Worm (Caenorhabditis elegans) whole organism, young adult: Measurements from ENCODE around the gene bath-38.

ENCODE experiments used
- F33H1.4 ChIP-seq: fragments of 200-800 bp; sonication (Bioruptor generic); IDR thresholded peaks from 2 replicates; pipeline ENCODE4 v1.3.6; 2022; ENCODE audit warnings: missing genetic modification reagents, missing genetic modification characterization, missing compliant biosample characterization
- K12H6.12 ChIP-seq: fragments of 200-800 bp; sonication (Bioruptor generic); optimal IDR thresholded peaks from 2 replicates; lab custom pipeline; 2018; ENCODE audit warnings: mild to moderate bottlenecking, missing genetic modification characterization, missing compliant biosample characterization
- ZK185.1 ChIP-seq: sonication (generic microtip); optimal IDR thresholded peaks from 2 replicates; lab custom pipeline; 2016; ENCODE audit warnings: mild to moderate bottlenecking, missing genetic modification characterization, missing compliant biosample characterization; ENCODE audit not compliant: poor library complexity, severe bottlenecking
- ama-1 ChIP-seq, 3 experiments: fragments of 150-350 bp in 1 of 3; sonication (generic microtip) in 2 of 3; optimal IDR thresholded peaks; 2 replicates each; lab custom pipeline; 2014 to 2018; ENCODE audit warnings: missing biosample characterization in 2 of 3, missing genetic modification characterization in 2 of 3, missing genetic modification reagents in 2 of 3
- dpl-1 ChIP-seq: fragments of 150-350 bp; optimal IDR thresholded peaks from 2 replicates; lab custom pipeline; 2014; ENCODE audit warnings: missing biosample characterization, missing genetic modification reagents, missing genetic modification characterization
- fkh-3 ChIP-seq: sonication (generic microtip); optimal IDR thresholded peaks from 2 replicates; lab custom pipeline; 2016; ENCODE audit warnings: mild to moderate bottlenecking, missing genetic modification characterization, missing compliant biosample characterization
- him-1 ChIP-seq: sonication (generic microtip); optimal IDR thresholded peaks from 2 replicates; lab custom pipeline; 2016; ENCODE audit warnings: missing genotype, missing genetic modification reagents, missing genetic modification characterization, missing compliant biosample characterization
- let-607 ChIP-seq, 2 experiments: fragments of 200-800 bp in 1 of 2; sonication (Bioruptor generic) in 1 of 2; sonication (generic microtip) in 1 of 2; optimal IDR thresholded peaks; 2 replicates each; lab custom pipeline; 2016 to 2018; ENCODE audit warnings: mild to moderate bottlenecking in 2 of 2, missing compliant biosample characterization in 2 of 2, missing genetic modification characterization in 2 of 2, moderate library complexity in 2 of 2, missing genotype in 1 of 2
- lin-35 ChIP-seq, 3 experiments: fragments of 150-350 bp in 2 of 3; sonication (generic microtip) in 1 of 3; optimal IDR thresholded peaks; 2 replicates each; lab custom pipeline; 2014 to 2018; ENCODE audit warnings: missing biosample characterization in 3 of 3, missing genetic modification characterization in 3 of 3, missing genetic modification reagents in 3 of 3
- snpc-4 ChIP-seq, 5 experiments: fragments of 150-350 bp in 1 of 5; sonication (generic microtip) in 4 of 5; optimal IDR thresholded peaks; 2 replicates each; lab custom pipeline; 2014 to 2018; ENCODE audit warnings: missing genetic modification characterization in 5 of 5, missing biosample characterization in 3 of 5, antibody characterized with exemption in 2 of 5, mild to moderate bottlenecking in 2 of 5, missing compliant biosample characterization in 2 of 5, missing genotype in 2 of 5, moderate library complexity in 2 of 5, missing genetic modification reagents in 1 of 5
- tbp1 ChIP-seq: fragments of 200-800 bp; sonication (Bioruptor generic); optimal IDR thresholded peaks from 2 replicates; lab custom pipeline; 2018; ENCODE audit warnings: mild to moderate bottlenecking, missing genetic modification characterization, missing compliant biosample characterization
- unc-62 ChIP-seq: fragments of 150-350 bp; optimal IDR thresholded peaks from 2 replicates; lab custom pipeline; 2014; ENCODE audit warnings: missing biosample characterization, missing genetic modification reagents, missing genetic modification characterization

ce11 chrII:10011733-10012132 is 33.3 kb downstream of the bath-38 start:
- TF ChIP-seq fkh-3 (tag; lab: Kevin White, UChicago) (no peak), lin-35 (GFP tag; optimal IDR thresholded peaks at IDR 0.05; lab: Kevin White, UChicago) (no peak), K12H6.12 (tag; lab: Kevin White, UChicago) (no peak), ZK185.1 (tag; lab: Kevin White, UChicago) (no peak), snpc-4 (GFP tag; optimal IDR thresholded peaks at IDR 0.05; lab: Kevin White, UChicago) (no peak), snpc-4 (tag; optimal IDR thresholded peaks at IDR 0.05; lab: Kevin White, UChicago) (no peak), tbp1 (GFP tag; lab: Kevin White, UChicago) (no peak), F33H1.4 (no peak), unc-62 (GFP tag; lab: Kevin White, UChicago) (no peak), let-607 (tag; optimal IDR thresholded peaks at IDR 0.05; lab: Kevin White, UChicago) (no peak), him-1 (tag; lab: Kevin White, UChicago) (no peak), ama-1 (optimal IDR thresholded peaks at IDR 0.05; lab: Kevin White, UChicago) (no peak), ama-1 (GFP tag; optimal IDR thresholded peaks at IDR 0.05; lab: Kevin White, UChicago) (no peak), dpl-1 (no peak)
